Worm (Caenorhabditis elegans): ENCODE measurements around the gene apy-1.

apy-1 gene

DNA sequence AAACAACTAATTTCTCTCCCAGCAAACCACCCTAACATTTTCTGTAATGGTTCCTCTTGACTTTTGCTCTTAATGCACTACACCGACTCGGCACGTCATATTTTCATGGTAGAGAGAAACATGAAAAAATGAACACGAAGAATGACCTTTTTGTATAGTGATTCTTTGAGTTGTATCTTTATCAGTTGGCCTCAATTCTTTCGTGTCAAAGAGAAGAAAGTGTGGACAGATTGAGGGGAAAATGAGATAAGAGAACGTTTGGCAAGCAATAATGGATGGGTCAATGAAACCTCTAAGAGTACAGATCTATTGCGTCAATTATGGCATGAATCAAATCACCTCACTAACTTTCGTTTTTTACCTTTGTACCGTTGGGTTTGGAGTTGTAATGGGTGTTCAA lies 6.4 kb upstream of the apy-1 start:
- TF ChIP-seq elt-2 (tag; optimal IDR thresholded peaks at IDR 0.05) (peak; percentile 77), ceh-48 (tag; optimal IDR thresholded peaks at IDR 0.05) (no peak)

DNA sequence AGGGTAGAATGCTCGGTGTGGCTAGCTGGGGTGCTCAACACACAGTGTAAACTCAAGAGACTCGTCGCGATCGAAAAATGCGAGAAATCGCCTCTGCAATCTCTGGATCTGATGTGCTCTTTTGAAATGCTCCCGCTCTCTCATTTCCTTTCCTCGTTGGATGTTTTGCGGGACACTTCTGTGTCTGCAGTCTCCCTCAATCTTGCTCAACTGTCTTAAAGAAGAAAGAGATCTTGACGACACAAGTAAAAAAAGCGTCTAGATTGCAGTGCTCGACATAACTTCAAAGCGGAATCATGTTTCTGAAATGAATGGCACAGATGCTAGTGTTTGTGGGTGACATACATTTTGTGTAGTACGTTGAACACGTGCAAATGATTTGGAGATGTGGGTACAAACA lies 4.1 kb upstream of the apy-1 start:
- TF ChIP-seq pha-4 (tag; optimal IDR thresholded peaks at IDR 0.05) (no peak), rnt-1 (tag; optimal IDR thresholded peaks at IDR 0.05) (peak; percentile 66), unc-55 (GFP tag; optimal IDR thresholded peaks at IDR 0.05) (peak; percentile 9), hlh-30 (tag; optimal IDR thresholded peaks at IDR 0.05; ENCODE audit: insufficient read depth) (no peak), ceh-18 (tag; optimal IDR thresholded peaks at IDR 0.05) (peak; percentile 71)

- TF ChIP-seq C08G9.2 (tag; optimal IDR thresholded peaks at IDR 0.05) = no peak
- TF ChIP-seq ama-1 (optimal IDR thresholded peaks at IDR 0.05) = no peak
- TF ChIP-seq hlh-13 (GFP tag; optimal IDR thresholded peaks at IDR 0.05) = peak; percentile 10
Observed at ce11 chrX:7573572-7573628, 3.9 kb upstream of the apy-1 start, which contains the start of the genes unc-98 and F08C6.18. Gene unc-98, minus strand, starts transcription at chrX:7573619. Gene F08C6.18, minus strand, starts transcription at chrX:7573628.

DNA sequence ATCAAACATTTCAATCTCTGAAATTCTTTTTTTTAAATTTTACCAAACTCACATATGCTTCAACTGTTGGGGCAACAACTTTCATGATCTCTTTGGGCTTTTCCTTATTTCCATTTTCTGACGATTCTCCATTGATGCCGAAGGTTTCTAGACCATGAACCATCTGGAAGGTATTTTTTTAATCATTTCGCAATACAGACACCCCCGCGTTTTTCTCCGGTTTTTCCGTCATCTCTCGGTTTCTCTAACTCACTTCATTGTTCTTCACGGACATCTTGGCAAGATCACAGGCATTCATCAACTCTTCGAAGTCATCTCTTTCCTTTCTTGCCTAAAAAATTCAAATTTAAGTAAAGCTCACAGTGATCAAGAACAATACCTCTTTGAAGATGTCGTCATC lies 3.6 kb upstream of the apy-1 start:
- TF ChIP-seq zip-5 (tag; optimal IDR thresholded peaks at IDR 0.05) (no peak), tbx-2 (tag; optimal IDR thresholded peaks at IDR 0.05) (no peak), K02D7.2 (tag; optimal IDR thresholded peaks at IDR 0.05) (no peak), nhr-11 (tag; optimal IDR thresholded peaks at IDR 0.05) (no peak), unc-42 (tag; optimal IDR thresholded peaks at IDR 0.05) (no peak), mec-3 (tag; optimal IDR thresholded peaks at IDR 0.05; ENCODE audit: borderline replicate concordance) (no peak)

DNA sequence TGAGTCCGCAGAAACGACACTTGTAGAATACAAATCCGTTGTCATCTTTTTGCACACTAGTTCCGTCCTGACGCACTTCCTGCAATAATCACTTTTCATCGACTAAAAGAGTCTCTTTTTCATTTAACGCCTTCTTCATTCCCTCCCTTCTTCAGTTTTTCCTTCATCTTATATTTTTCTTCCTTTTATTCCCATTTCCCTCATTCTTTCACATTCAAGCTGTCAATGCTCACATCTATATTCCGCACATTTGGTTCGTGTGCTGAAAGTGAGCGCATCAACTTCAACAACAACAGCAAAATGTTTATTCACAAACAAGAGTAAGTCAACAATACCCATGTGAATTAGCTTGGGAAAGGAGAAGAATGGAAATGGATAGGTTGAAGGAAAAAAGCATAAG lies 2.5 kb upstream of the apy-1 start, which contains the start of gene pcyt-1:
pcyt-1 (plus strand) TSS at position 301 of the 400 bp plus-strand sequence.
- TF ChIP-seq K09A11.1 (tag; optimal IDR thresholded peaks at IDR 0.05; ENCODE audit: insufficient read depth) (no peak), ztf-16 (tag; optimal IDR thresholded peaks at IDR 0.05) (no peak), K02D7.2 (tag; optimal IDR thresholded peaks at IDR 0.05) (no peak), ceh-2 (tag; optimal IDR thresholded peaks at IDR 0.05) (no peak), C38D4.7 (GFP tag; optimal IDR thresholded peaks at IDR 0.05) (no peak), npax-4 (tag; optimal IDR thresholded peaks at IDR 0.05) (no peak)

- TF ChIP-seq unc-3 (GFP tag; conservative IDR thresholded peaks at IDR 0.05) = no peak
- no peak for TF ChIP-seq unc-3 (tag; optimal IDR thresholded peaks at IDR 0.05)
- no peak for TF ChIP-seq ceh-19 (GFP tag; optimal IDR thresholded peaks at IDR 0.05)
- TF ChIP-seq ceh-22 (tag; optimal IDR thresholded peaks at IDR 0.05) = no peak
- TF ChIP-seq hlh-15 (tag; optimal IDR thresholded peaks at IDR 0.05) = no peak
- TF ChIP-seq gmeb-2 (tag; optimal IDR thresholded peaks at IDR 0.05) = no peak
- TF ChIP-seq mec-3 (tag; optimal IDR thresholded peaks at IDR 0.05; ENCODE audit: borderline replicate concordance) = no peak
- TF ChIP-seq npax-4 (tag; optimal IDR thresholded peaks at IDR 0.05) = no peak
- no peak for TF ChIP-seq F13H6.1 (tag; optimal IDR thresholded peaks at IDR 0.05)
Observed at ce11 chrX:7568684-7569289, 735 bp downstream of the apy-1 start.

- TF ChIP-seq pqm-1 (tag; optimal IDR thresholded peaks at IDR 0.05) = no peak
- no peak for TF ChIP-seq lin-11 (tag; optimal IDR thresholded peaks at IDR 0.05)
- TF ChIP-seq tbx-2 (tag; optimal IDR thresholded peaks at IDR 0.05) = peak; percentile 4
Observed at ce11 chrX:7565005-7565404, 4.5 kb downstream of the apy-1 start, which contains the start of gene vps-52. Gene vps-52, plus strand, starts transcription at chrX:7565323.

DNA sequence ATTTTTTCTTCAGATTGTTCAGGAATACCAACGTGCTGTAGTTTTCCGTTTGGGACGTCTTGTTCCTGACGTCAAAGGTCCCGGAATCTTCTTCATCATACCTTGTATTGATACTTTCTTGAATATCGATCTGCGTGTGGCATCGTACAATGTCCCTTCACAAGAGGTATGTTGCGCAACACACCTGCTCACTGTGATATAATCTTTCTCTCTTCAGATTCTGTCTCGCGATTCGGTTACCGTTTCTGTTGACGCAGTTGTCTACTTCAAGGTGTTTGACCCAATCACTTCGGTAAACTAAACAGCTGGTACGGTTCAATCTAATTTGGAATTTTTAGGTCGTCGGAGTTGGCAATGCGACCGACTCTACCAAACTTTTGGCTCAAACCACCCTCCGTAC lies 6.1 kb downstream of the apy-1 start:
- TF ChIP-seq fkh-6 (tag; optimal IDR thresholded peaks at IDR 0.05) (no peak), fax-1 (tag; optimal IDR thresholded peaks at IDR 0.05) (no peak), unc-3 (GFP tag; conservative IDR thresholded peaks at IDR 0.05) (no peak), unc-3 (tag; optimal IDR thresholded peaks at IDR 0.05) (no peak)
